Fruit fly (Drosophila melanogaster) whole organism: ENCODE results near the gene CG13038.

ENCODE experiments used
- CG8478 ChIP-seq: fragments of >200 bp; optimal IDR thresholded peaks from 2 replicates; lab custom pipeline; 2018; ENCODE audit warnings: inconsistent platforms
- usp ChIP-seq: fragments of >200 bp; optimal IDR thresholded peaks from 2 replicates; lab custom pipeline; 2017; ENCODE audit warnings: missing biosample characterization, missing genetic modification characterization, mixed read lengths

- TF ChIP-seq usp: no peak
- no peak for TF ChIP-seq CG8478 (lab: Kevin White, UChicago)
Observed at dm6 chr3L:16351770-16352429, 24.2 kb upstream of the CG13038 start, which contains the start of the genes Golgin104 and Tcs3.
